Worm (Caenorhabditis elegans): ENCODE results near the gene C28F5.1.

Gene C28F5.1

DNA sequence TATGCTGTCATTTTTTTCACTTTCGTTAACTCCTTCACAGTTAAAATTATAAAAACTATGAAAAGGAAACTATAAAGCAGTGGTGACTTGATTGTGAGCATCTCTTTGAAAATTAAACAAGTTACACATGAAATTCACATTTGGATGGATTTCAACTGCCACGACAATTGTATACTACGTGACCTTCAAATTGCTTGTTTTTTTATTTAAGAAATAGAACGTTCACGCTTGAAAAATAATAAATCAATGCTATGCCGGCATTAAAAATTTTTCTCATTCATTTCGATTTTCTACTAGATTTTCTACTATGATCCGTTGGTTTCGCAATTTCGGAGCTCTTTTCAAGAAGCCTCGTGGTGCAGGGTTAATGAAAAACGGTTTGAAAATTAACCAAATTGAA is 20.4 kb downstream of the C28F5.1 start, which contains the start of the genes ZK1290.7 and rnh-1.1:
Gene ZK1290.7, minus strand, starts transcription at position 101 of the 400 bp plus-strand sequence.
Gene rnh-1.1, plus strand, starts transcription at position 281 of the 400 bp plus-strand sequence.
- TF ChIP-seq unc-62 (GFP tag; optimal IDR thresholded peaks at IDR 0.05), result no peak

DNA sequence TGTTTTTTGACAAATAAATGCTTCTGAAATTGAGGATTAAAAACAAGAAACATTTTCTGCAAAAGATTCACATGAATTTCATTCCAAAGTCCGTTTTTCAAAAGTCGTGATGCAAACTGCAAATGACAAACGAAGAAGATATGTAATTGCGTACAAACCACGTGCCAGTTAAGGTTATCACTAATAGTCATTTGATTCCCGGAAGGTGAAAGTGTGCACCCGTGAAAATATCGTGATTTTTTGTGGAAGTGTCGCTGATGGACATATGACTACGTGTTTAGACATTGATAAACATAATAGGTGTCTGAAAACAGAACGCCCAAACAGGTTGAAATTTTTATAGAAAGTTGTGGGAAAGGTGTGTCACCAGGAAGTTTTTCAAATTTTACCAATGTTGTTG is 23.1 kb downstream of the C28F5.1 start:
- TF ChIP-seq unc-62 (GFP tag; optimal IDR thresholded peaks at IDR 0.05), result no peak

DNA sequence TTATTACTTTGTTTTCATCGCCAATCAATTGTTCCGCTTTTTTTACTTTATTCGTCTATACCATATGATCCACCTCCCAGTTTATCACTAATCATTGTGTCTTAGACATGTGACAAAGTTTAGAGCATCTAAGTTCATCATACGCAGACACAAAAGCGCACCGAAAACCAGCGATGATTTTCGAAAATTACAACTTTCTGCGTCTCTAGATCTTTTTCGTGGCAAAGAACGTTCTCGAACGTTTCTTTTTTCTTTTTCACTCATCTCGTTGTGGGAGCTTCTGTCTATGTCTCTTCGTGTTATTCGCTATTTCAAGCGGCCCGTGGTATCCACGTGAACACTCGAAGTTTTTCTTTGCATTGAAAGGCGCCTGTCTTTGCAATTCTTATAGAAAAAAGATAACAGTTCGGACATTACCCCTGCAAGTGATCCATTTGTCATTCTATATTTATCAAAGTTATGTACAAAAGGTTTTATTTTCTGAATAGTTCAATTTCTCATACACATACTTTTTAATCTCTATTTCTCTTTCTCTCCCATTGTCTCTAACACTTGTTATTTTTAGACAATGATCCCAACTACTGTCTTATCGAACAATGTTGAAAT is 24.1 kb downstream of the C28F5.1 start, which contains the start of gene ZK1290.5:
Gene ZK1290.5, plus strand, starts transcription at position 566 of the 606 bp plus-strand sequence.
- TF ChIP-seq unc-62 (GFP tag; optimal IDR thresholded peaks at IDR 0.05), result no peak

DNA sequence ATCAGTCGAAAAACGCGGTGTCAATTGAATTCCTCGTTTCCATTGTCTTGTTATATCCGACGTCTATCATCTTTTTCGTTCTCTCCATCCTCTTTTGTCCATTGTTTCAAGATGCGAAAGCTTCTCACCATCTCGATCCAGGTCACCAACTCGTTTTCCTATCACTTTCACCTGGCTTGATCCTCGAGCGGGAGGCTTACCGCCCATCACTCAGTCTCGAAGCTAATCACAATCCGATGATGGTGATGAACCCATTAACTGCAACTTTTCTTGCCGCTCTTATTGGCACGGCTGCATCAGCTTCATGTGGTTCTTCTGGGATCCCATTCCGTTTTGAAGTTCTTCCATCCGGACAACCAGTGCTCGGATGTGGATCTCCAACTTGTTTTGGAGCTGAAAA is 25.8 kb downstream of the C28F5.1 start, which contains the start of gene wrt-1:
Gene wrt-1, plus strand, starts transcription at position 53 of the 400 bp plus-strand sequence.
- no peak for TF ChIP-seq unc-62 (GFP tag; optimal IDR thresholded peaks at IDR 0.05)

DNA sequence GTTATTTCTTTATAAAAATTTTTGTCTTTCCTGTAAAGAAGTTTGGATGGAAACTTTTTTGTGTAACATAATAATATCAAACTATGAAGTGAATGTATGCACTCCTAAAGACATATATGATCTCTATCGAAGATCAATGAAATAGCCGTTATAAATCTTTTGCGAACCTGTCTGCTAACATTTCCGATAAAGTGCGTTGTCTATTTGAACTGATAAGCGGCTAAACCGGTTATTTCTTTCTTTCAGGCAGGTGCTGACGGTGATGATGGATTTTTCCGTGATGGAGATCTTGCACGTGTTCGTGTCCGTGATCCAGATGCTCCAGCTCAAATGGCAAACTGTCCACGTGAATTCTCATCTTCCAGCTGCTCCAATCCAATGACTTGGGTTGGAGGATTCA is 26.4 kb downstream of the C28F5.1 start:
- TF ChIP-seq unc-62 (GFP tag; optimal IDR thresholded peaks at IDR 0.05), result no peak

DNA sequence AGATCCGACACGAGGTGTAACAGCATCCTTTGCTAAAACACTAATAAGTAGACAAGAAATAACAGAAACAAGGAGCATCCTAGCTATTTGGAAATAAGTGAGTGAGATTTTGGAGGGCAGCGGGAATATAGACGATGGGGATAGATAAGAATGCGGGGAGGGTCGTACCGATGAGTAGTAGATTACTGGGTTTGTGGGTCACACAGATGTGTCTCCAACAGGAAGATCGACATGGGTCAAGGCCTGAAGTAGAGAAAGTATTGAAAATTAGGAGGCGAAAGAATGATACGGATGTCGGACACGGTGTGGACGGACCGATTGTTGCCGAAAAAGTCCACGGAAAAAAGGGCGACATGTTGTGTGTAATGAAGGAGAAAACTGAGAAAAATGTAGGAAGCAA is 29.3 kb downstream of the C28F5.1 start, which contains the start of gene wrt-10:
Gene wrt-10, minus strand, starts transcription at position 195 of the 400 bp plus-strand sequence.
- no peak for TF ChIP-seq unc-62 (GFP tag; optimal IDR thresholded peaks at IDR 0.05)

DNA sequence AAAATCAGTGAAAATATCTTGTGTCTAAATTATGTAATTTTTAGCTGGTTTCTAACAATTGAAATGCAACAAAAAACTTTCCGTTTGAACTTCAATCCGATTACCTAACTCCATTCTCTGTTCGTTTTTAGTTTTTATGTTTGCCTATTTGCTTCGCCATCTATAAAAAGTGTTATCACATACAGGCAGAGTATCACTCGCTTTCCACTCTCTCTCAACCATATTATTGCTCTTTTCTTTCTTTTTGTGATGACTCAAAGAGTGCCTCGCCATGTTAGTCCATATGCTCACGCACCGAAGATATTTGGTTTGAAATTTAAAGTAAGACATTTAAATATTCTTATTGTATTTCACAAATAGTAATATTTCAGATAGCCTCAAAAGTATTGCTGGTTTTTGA is 29.8 kb downstream of the C28F5.1 start, which contains the start of gene ZK1290.13:
Gene ZK1290.13, plus strand, starts transcription at position 73 of the 400 bp plus-strand sequence.
- no peak for TF ChIP-seq unc-62 (GFP tag; optimal IDR thresholded peaks at IDR 0.05)

DNA sequence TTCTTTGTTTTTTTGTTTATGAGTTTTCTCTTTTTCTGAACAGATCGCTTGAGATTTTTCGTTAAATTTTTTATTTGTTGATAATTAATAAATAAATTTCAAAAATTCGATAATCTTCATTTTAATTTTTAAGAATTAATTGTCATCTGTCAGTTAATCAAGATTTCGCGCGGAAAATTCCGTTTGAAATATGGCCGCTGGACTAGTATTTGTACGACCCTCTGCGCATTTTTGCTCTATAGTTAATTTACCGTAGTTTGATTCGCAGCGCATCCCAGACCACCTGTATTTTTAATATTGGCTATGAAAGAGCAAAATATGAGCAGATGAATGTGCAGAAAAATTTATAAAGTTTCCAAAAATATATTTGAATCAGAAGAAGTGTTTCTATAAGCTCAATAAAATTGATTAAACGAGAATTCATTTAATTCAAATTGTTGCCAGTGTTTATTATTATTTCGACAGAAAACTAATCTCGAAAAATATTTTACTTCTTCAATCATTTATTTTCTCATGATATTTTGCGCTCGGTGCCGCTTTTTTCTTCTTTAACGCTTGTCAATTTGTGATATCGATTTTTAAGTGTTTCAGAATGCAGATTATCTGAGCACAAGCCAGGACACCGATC is 32.6 kb downstream of the C28F5.1 start, which contains the start of gene nfi-1:
Gene nfi-1, plus strand, starts transcription at position 578 of the 628 bp plus-strand sequence.
- no peak for TF ChIP-seq unc-62 (GFP tag; optimal IDR thresholded peaks at IDR 0.05)

DNA sequence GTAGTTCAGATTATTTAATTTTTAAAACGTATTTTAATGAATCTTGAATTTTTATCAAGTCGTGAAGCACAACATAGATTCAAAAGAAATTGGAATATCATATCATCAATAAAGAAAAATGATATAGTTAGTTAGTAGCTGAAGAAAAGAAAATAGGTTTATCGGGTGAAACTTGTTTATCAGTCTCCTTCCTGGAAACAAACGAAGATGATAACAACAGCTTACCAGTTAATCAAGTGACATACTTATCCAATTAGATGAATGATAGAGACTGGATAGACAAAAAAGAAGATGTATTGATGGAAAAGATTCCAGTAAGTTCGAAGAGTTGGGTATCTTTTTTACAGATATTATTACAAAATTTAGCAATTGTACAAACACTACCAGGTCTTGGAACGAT is 37.8 kb downstream of the C28F5.1 start:
- no peak for TF ChIP-seq unc-62 (GFP tag; optimal IDR thresholded peaks at IDR 0.05)

DNA sequence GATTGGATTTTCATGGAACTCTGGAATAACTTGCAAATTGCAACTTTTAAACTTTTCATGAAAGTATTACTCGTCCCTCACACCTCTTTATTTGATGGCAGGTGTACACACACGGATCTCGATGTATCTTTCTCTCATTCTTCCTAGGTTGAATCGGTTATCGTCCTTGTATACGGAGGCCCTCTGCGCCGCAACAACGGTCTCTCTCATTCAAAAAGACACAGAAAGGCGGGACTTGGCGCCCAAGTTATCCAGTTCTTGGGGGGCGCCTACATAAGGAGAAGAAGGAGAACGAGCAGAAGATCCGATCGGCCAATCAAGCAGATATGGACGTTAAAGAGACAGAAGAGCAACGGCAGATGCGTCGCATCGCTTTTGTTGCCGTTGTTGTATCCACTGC is 38.7 kb downstream of the C28F5.1 start, which contains the start of gene rol-8:
Gene rol-8, plus strand, starts transcription at position 301 of the 400 bp plus-strand sequence.
- TF ChIP-seq unc-62 (GFP tag; optimal IDR thresholded peaks at IDR 0.05), result no peak

DNA sequence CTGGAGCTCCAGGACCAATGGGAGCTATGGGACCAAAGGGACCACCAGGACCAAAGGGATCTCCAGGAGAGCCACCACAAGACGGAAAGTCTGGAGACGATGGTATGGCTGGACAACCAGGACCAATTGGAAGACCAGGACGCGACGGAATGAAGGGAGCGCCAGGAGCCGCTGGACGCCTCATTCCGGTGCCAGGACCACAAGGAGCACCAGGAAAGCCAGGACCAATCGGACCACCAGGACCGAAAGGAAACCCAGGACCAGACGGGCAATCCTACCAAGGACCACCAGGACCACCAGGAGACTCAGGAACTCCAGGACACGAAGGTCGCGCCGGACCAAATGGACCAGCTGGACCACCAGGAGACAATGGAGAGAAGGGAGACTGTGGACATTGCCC is 39.7 kb downstream of the C28F5.1 start:
- no peak for TF ChIP-seq unc-62 (GFP tag; optimal IDR thresholded peaks at IDR 0.05)

DNA sequence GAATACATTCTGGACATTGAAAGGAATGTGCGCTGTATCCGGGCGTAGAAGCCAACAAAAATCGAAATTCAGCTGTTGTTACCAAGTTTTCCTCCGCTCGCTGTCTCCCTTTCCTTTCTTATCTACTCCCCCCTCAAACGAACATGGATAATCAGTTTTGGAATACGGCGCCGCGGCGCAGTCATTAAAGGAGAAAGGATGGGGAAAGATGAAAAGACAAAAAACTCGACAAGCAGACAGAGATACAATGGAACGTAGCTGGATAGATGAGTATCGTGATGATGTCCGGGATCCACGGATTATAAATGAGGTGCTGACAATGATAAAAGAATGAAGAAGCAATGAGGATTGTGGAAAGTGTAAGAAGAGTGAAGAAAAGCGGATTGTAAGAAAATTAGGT is 40.3 kb downstream of the C28F5.1 start:
- no peak for TF ChIP-seq unc-62 (GFP tag; optimal IDR thresholded peaks at IDR 0.05)

DNA sequence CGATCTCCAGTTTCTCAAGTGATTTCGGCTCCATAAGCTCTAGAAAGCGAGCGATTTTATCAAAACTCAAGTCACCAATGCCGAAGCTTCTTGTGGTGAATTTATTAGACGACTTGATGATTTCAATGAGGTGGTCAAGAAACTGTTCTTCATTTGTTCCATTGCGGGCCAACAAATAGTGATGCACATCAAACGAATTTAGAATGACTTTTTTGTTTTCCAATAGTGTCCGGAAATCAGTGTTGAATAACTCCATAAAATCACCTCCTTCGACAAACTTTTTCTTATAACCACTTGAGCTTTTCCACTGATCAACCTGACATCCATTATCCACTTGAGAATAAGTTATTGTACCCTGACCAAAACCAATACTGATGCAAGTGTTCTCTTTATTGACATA is 42.2 kb downstream of the C28F5.1 start:
- TF ChIP-seq unc-62 (GFP tag; optimal IDR thresholded peaks at IDR 0.05), result no peak

DNA sequence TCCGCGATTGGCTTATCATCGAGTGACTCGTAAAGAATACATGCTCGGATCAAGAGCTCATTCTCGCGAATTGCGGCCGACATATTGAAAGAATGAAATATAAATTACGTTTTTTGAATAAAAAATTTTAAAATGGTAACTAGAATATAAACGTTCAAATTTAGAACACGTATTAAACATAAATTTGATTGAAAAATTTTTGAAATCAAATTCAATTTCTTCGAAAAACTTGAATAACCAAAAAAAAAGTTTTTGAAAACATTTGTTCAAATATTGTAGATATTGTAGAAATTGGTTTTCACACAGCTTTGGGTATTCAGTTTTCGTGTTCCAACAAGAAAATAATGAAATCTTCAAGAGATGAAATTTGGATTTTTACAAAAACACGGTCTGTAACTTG is 42.9 kb downstream of the C28F5.1 start, which contains the start of gene fbxa-224:
Gene fbxa-224, minus strand, starts transcription at position 101 of the 400 bp plus-strand sequence.
- TF ChIP-seq unc-62 (GFP tag; optimal IDR thresholded peaks at IDR 0.05), result no peak

DNA sequence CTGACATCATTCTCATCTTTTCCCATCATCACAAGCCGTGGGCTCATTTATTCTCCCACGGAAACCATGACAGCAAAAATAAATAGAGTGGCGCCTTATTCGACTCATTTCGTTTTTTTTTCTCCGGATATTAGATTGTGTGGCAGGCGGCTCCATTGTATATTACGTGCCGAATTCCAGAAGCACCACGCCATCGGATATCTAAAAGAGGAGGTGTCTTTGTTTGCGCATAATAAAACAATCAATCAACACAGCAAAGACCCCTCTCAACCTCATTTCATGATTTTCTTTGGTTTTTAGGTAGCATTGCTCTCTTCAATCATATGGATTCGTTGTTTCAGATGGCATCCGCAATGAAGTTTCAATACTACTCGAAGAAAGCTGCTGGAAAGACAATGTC is 43.9 kb downstream of the C28F5.1 start, which contains the start of gene tph-1:
Gene tph-1, plus strand, starts transcription at position 301 of the 400 bp plus-strand sequence.
- no peak for TF ChIP-seq unc-62 (GFP tag; optimal IDR thresholded peaks at IDR 0.05)

DNA sequence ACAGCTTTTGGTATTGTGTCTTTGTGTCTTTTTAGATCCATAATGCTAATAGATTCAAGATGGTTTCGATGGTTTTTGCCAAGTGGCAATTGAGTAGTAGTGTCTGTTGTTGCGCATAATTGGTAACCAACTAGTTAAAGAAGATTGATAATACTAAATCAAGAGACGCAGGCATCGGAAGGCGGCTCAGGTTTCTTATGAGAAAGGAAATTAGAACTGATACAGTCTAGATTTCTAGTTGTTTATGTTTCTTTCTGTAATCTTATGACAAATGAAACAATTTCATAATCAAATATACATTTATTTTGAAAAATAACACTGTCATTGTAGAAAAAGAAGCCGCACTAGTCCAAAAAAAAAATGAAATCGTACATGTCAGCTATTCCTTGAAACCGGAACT is 48.7 kb downstream of the C28F5.1 start, which contains the start of gene ZK1290.10:
Gene ZK1290.10, minus strand, starts transcription at position 101 of the 400 bp plus-strand sequence.
- no peak for TF ChIP-seq unc-62 (GFP tag; optimal IDR thresholded peaks at IDR 0.05)

All from whole organism, dauer.